Worm (Caenorhabditis elegans): Measurements from ENCODE around the gene Y75B8A.33.

DNA sequence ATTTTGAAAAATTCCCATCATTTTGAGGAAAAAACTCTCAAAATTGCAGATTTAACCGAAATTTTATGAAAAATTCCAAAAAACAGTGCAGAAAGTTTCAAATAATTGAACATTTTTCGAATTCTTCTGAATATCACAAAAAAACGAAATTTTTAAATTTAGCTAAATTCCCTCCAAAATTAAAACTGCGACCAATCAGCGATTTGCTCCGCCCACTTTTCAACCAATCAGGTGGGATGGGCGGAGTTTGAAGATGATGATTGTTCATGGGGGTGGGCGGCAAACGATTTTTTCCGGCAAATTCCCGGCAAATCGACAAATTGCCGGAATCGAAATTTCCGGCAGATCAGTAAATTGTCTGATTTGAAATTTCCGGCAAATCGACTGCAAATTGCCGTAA lies 32.9 kb downstream of the Y75B8A.33 start:
- TF ChIP-seq K12H6.12 (tag; optimal IDR thresholded peaks at IDR 0.05), result no peak
- no peak for TF ChIP-seq zfh-2 (GFP tag; conservative IDR thresholded peaks at IDR 0.05)
- TF ChIP-seq Y53G8AR.9 (GFP tag; conservative IDR thresholded peaks at IDR 0.05), result no peak
- TF ChIP-seq mxl-1 (tag; optimal IDR thresholded peaks at IDR 0.05), result no peak
